Worm (Caenorhabditis elegans) whole organism, young adult: Measurements from ENCODE around the gene F59A7.5.

Experiments
- Y95B8A.8 ChIP-seq: fragments of 200-800 bp; sonication (Bioruptor generic); IDR thresholded peaks from 2 replicates; pipeline ENCODE4 v1.3.6; 2022; ENCODE audit warnings: missing genetic modification reagents, missing genetic modification characterization, missing compliant biosample characterization
- die-1 ChIP-seq: sonication (generic microtip); optimal IDR thresholded peaks from 2 replicates; lab custom pipeline; 2016; ENCODE audit warnings: missing genotype, mild to moderate bottlenecking, missing genetic modification characterization, missing compliant biosample characterization
- dox-1 ChIP-seq: fragments of 200-800 bp; sonication (Bioruptor generic); IDR thresholded peaks from 2 replicates; pipeline ENCODE4 v1.3.6; 2022; ENCODE audit warnings: missing genetic modification reagents, missing genetic modification characterization, missing compliant biosample characterization
- nhr-80 ChIP-seq: sonication (generic microtip); optimal IDR thresholded peaks from 2 replicates; lab custom pipeline; 2016; ENCODE audit warnings: missing genetic modification characterization, missing compliant biosample characterization
- pbrm-1 ChIP-seq: fragments of 200-800 bp; sonication (Bioruptor generic); IDR thresholded peaks from 2 replicates; pipeline ENCODE4 v1.3.6; 2022; ENCODE audit warnings: missing genetic modification reagents, missing genetic modification characterization, missing compliant biosample characterization
- snpc-4 ChIP-seq, 5 experiments: fragments of 150-350 bp in 1 of 5; sonication (generic microtip) in 4 of 5; optimal IDR thresholded peaks; 2 replicates each; lab custom pipeline; 2014 to 2018; ENCODE audit warnings: missing genetic modification characterization in 5 of 5, missing biosample characterization in 3 of 5, antibody characterized with exemption in 2 of 5, mild to moderate bottlenecking in 2 of 5, missing compliant biosample characterization in 2 of 5, missing genotype in 2 of 5, moderate library complexity in 2 of 5, missing genetic modification reagents in 1 of 5
- unc-62 ChIP-seq: fragments of 150-350 bp; optimal IDR thresholded peaks from 2 replicates; lab custom pipeline; 2014; ENCODE audit warnings: missing biosample characterization, missing genetic modification reagents, missing genetic modification characterization
- zfh-2 ChIP-seq: fragments of 200-800 bp; sonication (Bioruptor generic); conservative IDR thresholded peaks from 2 replicates; pipeline ENCODE4 v1.3.6; 2022; ENCODE audit warnings: missing genetic modification reagents, missing genetic modification characterization, missing compliant biosample characterization

DNA sequence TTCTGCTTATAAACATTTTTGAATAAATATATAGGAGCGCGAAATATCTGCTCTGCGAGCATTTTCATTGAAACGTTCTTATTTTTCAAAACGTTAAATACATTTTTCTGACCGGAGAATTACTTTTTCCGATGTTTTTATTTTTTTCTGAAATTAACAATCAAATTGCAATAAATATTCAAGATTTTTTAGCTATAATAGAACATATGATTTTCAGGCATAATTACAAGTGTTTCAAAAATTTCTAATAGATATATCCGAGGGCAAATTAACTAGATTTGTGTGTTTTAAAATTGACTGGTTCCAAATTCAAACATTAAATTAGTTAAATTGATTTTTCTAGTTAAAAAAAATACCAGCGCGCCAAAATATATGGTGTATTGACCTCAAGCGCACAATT, 43.5 kb upstream of the F59A7.5 start, which contains the start of gene T08B1.4:
- TF ChIP-seq die-1 (no peak), zfh-2 (GFP tag; lab: Robert Waterston, UW) (no peak), pbrm-1 (GFP tag; lab: Robert Waterston, UW) (no peak), Y95B8A.8 (GFP tag; lab: Robert Waterston, UW) (no peak), unc-62 (GFP tag; lab: Kevin White, UChicago) (no peak), nhr-80 (tag; lab: Kevin White, UChicago) (no peak), snpc-4 (GFP tag; optimal IDR thresholded peaks at IDR 0.05; lab: Kevin White, UChicago) (no peak), snpc-4 (tag; optimal IDR thresholded peaks at IDR 0.05; lab: Kevin White, UChicago) (no peak), dox-1 (GFP tag; lab: Robert Waterston, UW) (no peak)
